Fruit fly (Drosophila melanogaster) whole organism, embryonic: ENCODE measurements around the gene CG4230.
A peak's percentile ranks its signal among the peaks of the same experiment; 100 is the strongest.

ENCODE experiments used
- B-H1 ChIP-seq: fragments of 200-800 bp; sonication (Bioruptor generic); IDR thresholded peaks from 3 replicates; pipeline ENCODE4 v1.3.6; 2022; ENCODE audit warnings: missing biosample characterization, missing genetic modification characterization
- CG10267 ChIP-seq: fragments of 200-800 bp; sonication (Bioruptor generic); optimal IDR thresholded peaks from 2 replicates; lab custom pipeline; 2018; ENCODE audit warnings: missing biosample characterization, mild to moderate bottlenecking, missing genetic modification characterization, moderate library complexity
- CG10543 ChIP-seq: fragments of 200-800 bp; sonication (Bioruptor generic); optimal IDR thresholded peaks from 3 replicates; lab custom pipeline; 2017; ENCODE audit warnings: missing biosample characterization, mild to moderate bottlenecking, missing genetic modification characterization, moderate library complexity
- CG11456 ChIP-seq: fragments of 200-800 bp; sonication (Bioruptor generic); IDR thresholded peaks from 3 replicates; pipeline ENCODE4 v1.3.6; 2022; ENCODE audit warnings: missing biosample characterization, missing genetic modification characterization
- CG12104 ChIP-seq: fragments of 200-800 bp; sonication (Bioruptor generic); optimal IDR thresholded peaks from 3 replicates; lab custom pipeline; 2016; ENCODE audit warnings: missing biosample characterization, missing genetic modification characterization
- CG14441 ChIP-seq: fragments of 200-800 bp; sonication (Bioruptor generic); IDR thresholded peaks from 2 replicates; pipeline ENCODE4 v1.3.6; 2022; ENCODE audit warnings: missing biosample characterization, missing genetic modification characterization
- CG16779 ChIP-seq: fragments of 200-800 bp; sonication (Bioruptor generic); IDR thresholded peaks from 2 replicates; pipeline ENCODE4 v1.3.6; 2022; ENCODE audit warnings: missing biosample characterization, missing genetic modification characterization
- CG17361 ChIP-seq: fragments of 200-800 bp; sonication (Bioruptor generic); IDR thresholded peaks from 3 replicates; pipeline ENCODE4 v1.3.6; 2022; ENCODE audit warnings: missing biosample characterization, missing genetic modification characterization
- CG18599 ChIP-seq: fragments of 200-800 bp; sonication (Bioruptor generic); optimal IDR thresholded peaks from 3 replicates; lab custom pipeline; 2017; ENCODE audit warnings: missing biosample characterization, missing genetic modification characterization, mild to moderate bottlenecking, moderate library complexity, missing genetic modification reagents
- CG3163 ChIP-seq: fragments of 200-800 bp; sonication (Bioruptor generic); optimal IDR thresholded peaks from 3 replicates; lab custom pipeline; 2016; ENCODE audit warnings: missing biosample characterization, missing genetic modification characterization
- CG33213 ChIP-seq: fragments of 200-800 bp; sonication (Bioruptor generic); optimal IDR thresholded peaks from 3 replicates; lab custom pipeline; 2016; ENCODE audit warnings: missing biosample characterization, missing genetic modification characterization
- CG34422 ChIP-seq: fragments of 200-800 bp; sonication (Bioruptor generic); IDR thresholded peaks from 3 replicates; pipeline ENCODE4 v1.3.6; 2022; ENCODE audit warnings: missing biosample characterization, missing genetic modification characterization
- CG4282 ChIP-seq: fragments of 200-800 bp; sonication (Bioruptor generic); optimal IDR thresholded peaks from 2 replicates; lab custom pipeline; 2016; ENCODE audit warnings: missing biosample characterization, missing genetic modification characterization
- CG5953 ChIP-seq: fragments of 200-800 bp; sonication (Bioruptor generic); IDR thresholded peaks from 2 replicates; pipeline ENCODE4 v1.3.6; 2022; ENCODE audit warnings: missing biosample characterization, missing genetic modification characterization
- CG6765 ChIP-seq: fragments of 200-800 bp; sonication (Bioruptor generic); optimal IDR thresholded peaks from 3 replicates; lab custom pipeline; 2017; ENCODE audit warnings: missing biosample characterization, mild to moderate bottlenecking, missing genetic modification characterization
- CG9876 ChIP-seq: fragments of 200-800 bp; sonication (Bioruptor generic); optimal IDR thresholded peaks from 2 replicates; lab custom pipeline; 2016; ENCODE audit warnings: missing biosample characterization, missing genetic modification characterization
- Deaf1 ChIP-seq: fragments of 200-800 bp; optimal IDR thresholded peaks from 3 replicates; lab custom pipeline; 2019; ENCODE audit warnings: missing biosample characterization, mild to moderate bottlenecking, missing genetic modification characterization, moderate library complexity
- E2f2 ChIP-seq: fragments of 200-800 bp; sonication (Bioruptor generic); IDR thresholded peaks from 2 replicates; pipeline ENCODE4 v1.3.6; 2022; ENCODE audit warnings: missing biosample characterization, missing genetic modification characterization
- Fer1 ChIP-seq: fragments of 200-800 bp; sonication (Bioruptor generic); optimal IDR thresholded peaks from 2 replicates; lab custom pipeline; 2017; ENCODE audit warnings: missing biosample characterization, mild to moderate bottlenecking, missing genetic modification characterization
- Hmr ChIP-seq: fragments of 200-800 bp; sonication (Bioruptor generic); optimal IDR thresholded peaks from 3 replicates; lab custom pipeline; 2017; ENCODE audit warnings: mild to moderate bottlenecking, missing biosample characterization, missing genetic modification reagents, missing genetic modification characterization
- Hr51 ChIP-seq, 2 experiments: fragments of 200-800 bp; sonication (Bioruptor generic); optimal IDR thresholded peaks; 2 replicates in 1 of 2; 3 replicates in 1 of 2; lab custom pipeline; 2016 to 2018; ENCODE audit warnings: missing biosample characterization in 2 of 2, missing genetic modification characterization in 2 of 2, mild to moderate bottlenecking in 1 of 2, moderate library complexity in 1 of 2
- Lhr ChIP-seq: fragments of 200-800 bp; sonication (Bioruptor generic); optimal IDR thresholded peaks from 3 replicates; lab custom pipeline; 2017; ENCODE audit warnings: mild to moderate bottlenecking, missing biosample characterization, missing genetic modification reagents, missing genetic modification characterization
- MBD-R2 ChIP-seq: fragments of 200-800 bp; sonication (Bioruptor generic); IDR thresholded peaks from 2 replicates; pipeline ENCODE4 v1.3.6; 2022; ENCODE audit warnings: missing biosample characterization, missing genetic modification characterization
- NK7.1 ChIP-seq: fragments of 200-800 bp; sonication (Bioruptor generic); optimal IDR thresholded peaks from 3 replicates; lab custom pipeline; 2016; ENCODE audit warnings: missing biosample characterization, missing genetic modification characterization
- Opbp ChIP-seq: fragments of 200-800 bp; sonication (Bioruptor generic); IDR thresholded peaks from 3 replicates; pipeline ENCODE4 v1.3.6; 2022; ENCODE audit warnings: missing biosample characterization, missing genetic modification characterization; ENCODE audit not compliant: partially characterized antibody
- Poxn ChIP-seq: fragments of 200-800 bp; sonication (Bioruptor generic); IDR thresholded peaks from 2 replicates; pipeline ENCODE4 v1.3.6; 2022; ENCODE audit warnings: missing biosample characterization, missing genetic modification characterization
- al ChIP-seq: fragments of 200-800 bp; sonication (Bioruptor generic); IDR thresholded peaks from 2 replicates; pipeline ENCODE4 v1.3.6; 2022; ENCODE audit warnings: missing biosample characterization, missing genetic modification characterization
- br ChIP-seq: fragments of >200 bp; optimal IDR thresholded peaks from 2 replicates; lab custom pipeline; 2017
- cas ChIP-seq: fragments of 200-800 bp; sonication (Bioruptor generic); IDR thresholded peaks from 2 replicates; pipeline ENCODE4 v1.3.6; 2022; ENCODE audit warnings: missing biosample characterization, missing genetic modification characterization
- cg ChIP-seq: fragments of 200-800 bp; sonication (Bioruptor generic); optimal IDR thresholded peaks from 3 replicates; lab custom pipeline; 2019; ENCODE audit warnings: missing biosample characterization, mild to moderate bottlenecking, missing genetic modification characterization, moderate library complexity
- chif ChIP-seq, 2 experiments: fragments of 200-800 bp; sonication (Bioruptor generic); optimal IDR thresholded peaks; 3 replicates each; lab custom pipeline; 2016; ENCODE audit warnings: missing biosample characterization in 2 of 2, missing genetic modification characterization in 2 of 2
- chm ChIP-seq: fragments of 200-800 bp; sonication (Bioruptor generic); IDR thresholded peaks from 2 replicates; pipeline ENCODE4 v1.3.6; 2022; ENCODE audit warnings: missing biosample characterization, missing genetic modification characterization
- ci ChIP-seq: fragments of 200-800 bp; sonication (Bioruptor generic); IDR thresholded peaks from 3 replicates; pipeline ENCODE4 v1.3.6; 2022; ENCODE audit warnings: missing biosample characterization, missing genetic modification characterization
- crp ChIP-seq, 2 experiments: fragments of 200-800 bp; sonication (Bioruptor generic); optimal IDR thresholded peaks; 2 replicates in 1 of 2; 3 replicates in 1 of 2; lab custom pipeline; 2017; ENCODE audit warnings: missing biosample characterization in 2 of 2, missing genetic modification characterization in 2 of 2, mild to moderate bottlenecking in 1 of 2, moderate library complexity in 1 of 2
- dmrt11E ChIP-seq: fragments of 200-800 bp; sonication (Bioruptor generic); optimal IDR thresholded peaks from 3 replicates; lab custom pipeline; 2018; ENCODE audit warnings: missing biosample characterization, mild to moderate bottlenecking, missing genetic modification characterization, moderate library complexity
- lbe ChIP-seq: fragments of 200-800 bp; sonication (Bioruptor generic); optimal IDR thresholded peaks from 2 replicates; lab custom pipeline; 2016; ENCODE audit warnings: missing biosample characterization, mild to moderate bottlenecking, missing genetic modification characterization
- mirr ChIP-seq: fragments of 200-800 bp; sonication (Bioruptor generic); optimal IDR thresholded peaks from 3 replicates; lab custom pipeline; 2018; ENCODE audit warnings: missing biosample characterization, mild to moderate bottlenecking, missing genetic modification characterization
- odd ChIP-seq: fragments of 200-800 bp; sonication (Bioruptor generic); optimal IDR thresholded peaks from 2 replicates; lab custom pipeline; 2017; ENCODE audit warnings: missing biosample characterization, mild to moderate bottlenecking, missing genetic modification characterization
- onecut ChIP-seq: fragments of 200-800 bp; sonication (Bioruptor generic); IDR thresholded peaks from 2 replicates; pipeline ENCODE4 v1.3.6; 2022; ENCODE audit warnings: missing biosample characterization, missing genetic modification characterization
- ranshi ChIP-seq: fragments of 200-800 bp; sonication (Bioruptor generic); IDR thresholded peaks from 2 replicates; pipeline ENCODE4 v1.3.6; 2022; ENCODE audit warnings: missing biosample characterization, missing genetic modification characterization
- rib ChIP-seq: fragments of 200-800 bp; sonication (Bioruptor generic); IDR thresholded peaks from 2 replicates; pipeline ENCODE4 v1.3.6; 2022; ENCODE audit warnings: missing biosample characterization, missing genetic modification characterization
- scrt ChIP-seq: fragments of 200-800 bp; sonication (Bioruptor generic); optimal IDR thresholded peaks from 2 replicates; lab custom pipeline; 2018; ENCODE audit warnings: missing biosample characterization, mild to moderate bottlenecking, missing genetic modification characterization, moderate library complexity
- shn ChIP-seq: fragments of 200-800 bp; sonication (Bioruptor generic); optimal IDR thresholded peaks from 3 replicates; lab custom pipeline; 2016; ENCODE audit warnings: missing biosample characterization, missing genetic modification characterization
- so ChIP-seq: fragments of 200-800 bp; sonication (Bioruptor generic); IDR thresholded peaks from 3 replicates; pipeline ENCODE4 v1.3.6; 2022; ENCODE audit warnings: missing biosample characterization, missing genetic modification characterization
- sqz ChIP-seq: fragments of 200-800 bp; sonication (Bioruptor generic); optimal IDR thresholded peaks from 3 replicates; lab custom pipeline; 2018; ENCODE audit warnings: missing biosample characterization, mild to moderate bottlenecking, missing genetic modification characterization
- stc ChIP-seq: fragments of 200-800 bp; sonication (Bioruptor generic); IDR thresholded peaks from 2 replicates; pipeline ENCODE4 v1.3.6; 2022; ENCODE audit warnings: missing biosample characterization, missing genetic modification characterization
- unpg ChIP-seq: fragments of 200-800 bp; sonication (Bioruptor generic); optimal IDR thresholded peaks from 3 replicates; lab custom pipeline; 2018; ENCODE audit warnings: missing biosample characterization, mild to moderate bottlenecking, missing genetic modification characterization, moderate library complexity
- vnd ChIP-seq: fragments of 200-800 bp; sonication (Bioruptor generic); IDR thresholded peaks from 3 replicates; pipeline ENCODE4 v1.3.6; 2022; ENCODE audit warnings: missing biosample characterization, missing genetic modification characterization; ENCODE audit not compliant: partially characterized antibody
- zfh2 ChIP-seq: fragments of 200-800 bp; sonication (Bioruptor generic); optimal IDR thresholded peaks from 2 replicates; lab custom pipeline; 2016; ENCODE audit warnings: missing biosample characterization, missing genetic modification characterization

Gene CG4230

dm6 chr2L:5063936-5064335 is 32.1 kb upstream of the CG4230 start (continued):
- TF ChIP-seq CG33213 (GFP tag; lab: Kevin White, UChicago) = no peak
- TF ChIP-seq dmrt11E = no peak
- peak; percentile 5; the same call in 1 of the 2 replicates for TF ChIP-seq onecut (GFP tag; lab: Robert Waterston, UW)
- peak; percentile 12 for TF ChIP-seq odd (GFP tag; lab: Kevin White, UChicago)
- peak; percentile 51 for TF ChIP-seq CG10543
- no peak for TF ChIP-seq cg (GFP tag; lab: Kevin White, UChicago)
- peak; percentile 55 for TF ChIP-seq sqz (GFP tag; lab: Kevin White, UChicago)
- no peak for TF ChIP-seq al (GFP tag; lab: Robert Waterston, UW)
- TF ChIP-seq Fer1 = peak; percentile 52
- TF ChIP-seq CG34422 (GFP tag; lab: Robert Waterston, UW) = 0 out of 3 replicates have a peak, but pooled peaks have one; percentile 44
- peak in 1 of 2 experiments; percentile 78 for TF ChIP-seq crp (GFP tag; optimal IDR thresholded peaks at IDR 0.05; lab: Kevin White, UChicago)
- TF ChIP-seq Deaf1 (tag; lab: Kevin White, UChicago) = peak; percentile 13
- no peak for TF ChIP-seq Lhr (GFP tag; lab: Kevin White, UChicago)
- peak; percentile 9; the same call in 1 of the 2 replicates for TF ChIP-seq MBD-R2 (GFP tag; lab: Robert Waterston, UW)
- no peak for TF ChIP-seq chif (GFP tag; optimal IDR thresholded peaks at IDR 0.05; lab: Kevin White, UChicago)
- TF ChIP-seq ranshi (GFP tag; lab: Robert Waterston, UW) = 0 out of 2 replicates have a peak, but pooled peaks have one; percentile 12
- peak; percentile 55 for TF ChIP-seq scrt
- TF ChIP-seq Hr51 (GFP tag; optimal IDR thresholded peaks at IDR 0.05; lab: Kevin White, UChicago) = peak in 1 of 2 experiments; percentile 34
- no peak for TF ChIP-seq vnd (GFP tag; lab: Robert Waterston, UW)
- TF ChIP-seq shn = no peak
- no peak for TF ChIP-seq CG3163 (GFP tag; lab: Kevin White, UChicago)
- peak; percentile 44 for TF ChIP-seq mirr (GFP tag; lab: Kevin White, UChicago)
- TF ChIP-seq NK7.1 (GFP tag; lab: Kevin White, UChicago) = no peak

- TF ChIP-seq cas (GFP tag; lab: Robert Waterston, UW) (peak; percentile 57; the same call in 1 of the 2 replicates), Hmr (GFP tag; lab: Kevin White, UChicago) (peak; percentile 88), so (GFP tag; lab: Robert Waterston, UW) (peak; percentile 81; the same call in 2 of the 3 replicates), zfh2 (GFP tag; lab: Kevin White, UChicago) (peak; percentile 29), CG12104 (peak; percentile 87), unpg (GFP tag; lab: Kevin White, UChicago) (peak; percentile 75), ci (GFP tag; lab: Robert Waterston, UW) (peak; percentile 96), lbe (GFP tag; lab: Kevin White, UChicago) (peak; percentile 39), CG18599 (peak; percentile 88), br (lab: Kevin White, UChicago) (no peak), CG11456 (GFP tag; lab: Robert Waterston, UW) (peak; percentile 86), CG17361 (peak; percentile 78), E2f2 (GFP tag; lab: Robert Waterston, UW) (peak; percentile 78), CG9876 (GFP tag; lab: Kevin White, UChicago) (peak; percentile 72), chm (GFP tag; lab: Robert Waterston, UW) (peak; percentile 84), CG5953 (GFP tag; lab: Robert Waterston, UW) (peak; percentile 69), CG4282 (peak; percentile 63), CG16779 (no peak), scrt (peak; percentile 83), Poxn (GFP tag; lab: Robert Waterston, UW) (no peak), CG10267 (peak; percentile 83), CG14441 (peak; percentile 57; the same call in 1 of the 2 replicates), B-H1 (peak; percentile 54; the same call in 1 of the 3 replicates), rib (peak; percentile 62; the same call in 1 of the 2 replicates), CG6765 (GFP tag; lab: Kevin White, UChicago) (peak; percentile 94), stc (GFP tag; lab: Robert Waterston, UW) (peak; percentile 78), Opbp (peak; percentile 48; the same call in 1 of the 3 replicates)
These were observed 25.0 kb upstream of the CG4230 start, which contains the start of gene RpL37A for dm6 chr2L:5070797-5071579. TSS of gene RpL37A (plus strand) at chr2L:5070957.
